Worm (Caenorhabditis elegans) whole organism, young adult: Measurements from ENCODE around the gene cyp-35C1.

Experiments
- B0019.2 ChIP-seq: fragments of 200-800 bp; sonication (Bioruptor generic); conservative IDR thresholded peaks from 2 replicates; pipeline ENCODE4 v1.3.6; 2022; ENCODE audit warnings: missing genetic modification reagents, missing genetic modification characterization, missing compliant biosample characterization
- B0336.3 ChIP-seq: fragments of 200-800 bp; sonication (Bioruptor generic); IDR thresholded peaks from 2 replicates; pipeline ENCODE4 v1.3.6; 2022; ENCODE audit warnings: missing genetic modification characterization, missing compliant biosample characterization
- D2030.7 ChIP-seq: fragments of 200-800 bp; sonication (Bioruptor generic); IDR thresholded peaks from 2 replicates; pipeline ENCODE4 v1.3.6; 2022; ENCODE audit warnings: missing genetic modification reagents, missing genetic modification characterization, missing compliant biosample characterization
- F23B12.7 ChIP-seq: sonication (generic microtip); optimal IDR thresholded peaks from 2 replicates; lab custom pipeline; 2017; ENCODE audit warnings: missing genetic modification characterization, mild to moderate bottlenecking, missing compliant biosample characterization, antibody characterized with exemption, moderate library complexity; ENCODE audit not compliant: insufficient read depth
- F33H1.4 ChIP-seq: fragments of 200-800 bp; sonication (Bioruptor generic); IDR thresholded peaks from 2 replicates; pipeline ENCODE4 v1.3.6; 2022; ENCODE audit warnings: missing genetic modification reagents, missing genetic modification characterization, missing compliant biosample characterization
- F49E8.2 ChIP-seq: sonication (generic microtip); optimal IDR thresholded peaks from 3 replicates; lab custom pipeline; 2017; ENCODE audit warnings: missing genetic modification characterization, mild to moderate bottlenecking, missing compliant biosample characterization, antibody characterized with exemption, moderate library complexity; ENCODE audit not compliant: insufficient read depth
- F57C9.4 ChIP-seq: sonication (generic microtip); optimal IDR thresholded peaks from 2 replicates; lab custom pipeline; 2017; ENCODE audit warnings: mild to moderate bottlenecking, missing genetic modification characterization, missing compliant biosample characterization
- K11D2.4 ChIP-seq: fragments of 200-800 bp; sonication (Bioruptor generic); IDR thresholded peaks from 2 replicates; pipeline ENCODE4 v1.3.6; 2022; ENCODE audit warnings: missing genetic modification reagents, missing genetic modification characterization, missing compliant biosample characterization
- Y53G8AR.9 ChIP-seq: fragments of 200-800 bp; sonication (Bioruptor generic); conservative IDR thresholded peaks from 2 replicates; pipeline ENCODE4 v1.3.6; 2022; ENCODE audit warnings: missing genetic modification reagents, missing genetic modification characterization, missing compliant biosample characterization
- Y79H2A.3 ChIP-seq: fragments of 200-800 bp; sonication (Bioruptor generic); conservative IDR thresholded peaks from 2 replicates; pipeline ENCODE4 v1.3.6; 2022; ENCODE audit warnings: missing genetic modification reagents, missing genetic modification characterization, missing compliant biosample characterization
- aptf-3 ChIP-seq: fragments of 200-800 bp; sonication (Bioruptor generic); IDR thresholded peaks from 2 replicates; pipeline ENCODE4 v1.3.6; 2022; ENCODE audit warnings: missing genetic modification characterization, missing compliant biosample characterization
- cebp-2 ChIP-seq: fragments of 200-800 bp; sonication (Bioruptor generic); IDR thresholded peaks from 2 replicates; pipeline ENCODE4 v1.3.6; 2022; ENCODE audit warnings: missing genetic modification characterization, missing compliant biosample characterization
- ceh-100 ChIP-seq: fragments of 200-800 bp; sonication (Bioruptor generic); IDR thresholded peaks from 2 replicates; pipeline ENCODE4 v1.3.6; 2022; ENCODE audit warnings: missing genetic modification reagents, missing genetic modification characterization, missing compliant biosample characterization
- die-1 ChIP-seq: sonication (generic microtip); optimal IDR thresholded peaks from 2 replicates; lab custom pipeline; 2016; ENCODE audit warnings: missing genotype, mild to moderate bottlenecking, missing genetic modification characterization, missing compliant biosample characterization
- dox-1 ChIP-seq: fragments of 200-800 bp; sonication (Bioruptor generic); IDR thresholded peaks from 2 replicates; pipeline ENCODE4 v1.3.6; 2022; ENCODE audit warnings: missing genetic modification reagents, missing genetic modification characterization, missing compliant biosample characterization
- egl-44 ChIP-seq: fragments of 200-800 bp; sonication (Bioruptor generic); IDR thresholded peaks from 2 replicates; pipeline ENCODE4 v1.3.6; 2022; ENCODE audit warnings: missing genetic modification reagents, missing genetic modification characterization, missing compliant biosample characterization
- ekl-4 ChIP-seq: fragments of 200-800 bp; sonication (Bioruptor generic); IDR thresholded peaks from 2 replicates; pipeline ENCODE4 v1.3.6; 2022; ENCODE audit warnings: missing genetic modification reagents, missing genetic modification characterization, missing compliant biosample characterization
- fkh-3 ChIP-seq: sonication (generic microtip); optimal IDR thresholded peaks from 2 replicates; lab custom pipeline; 2016; ENCODE audit warnings: mild to moderate bottlenecking, missing genetic modification characterization, missing compliant biosample characterization
- hmg-20 ChIP-seq: fragments of 200-800 bp; sonication (Bioruptor generic); IDR thresholded peaks from 2 replicates; pipeline ENCODE4 v1.3.6; 2022; ENCODE audit warnings: missing genetic modification reagents, missing genetic modification characterization, missing compliant biosample characterization
- let-526 ChIP-seq: fragments of 200-800 bp; sonication (Bioruptor generic); IDR thresholded peaks from 2 replicates; pipeline ENCODE4 v1.3.6; 2022; ENCODE audit warnings: missing genetic modification reagents, missing genetic modification characterization, missing compliant biosample characterization
- let-607 ChIP-seq, 2 experiments: fragments of 200-800 bp in 1 of 2; sonication (Bioruptor generic) in 1 of 2; sonication (generic microtip) in 1 of 2; optimal IDR thresholded peaks; 2 replicates each; lab custom pipeline; 2016 to 2018; ENCODE audit warnings: mild to moderate bottlenecking in 2 of 2, missing compliant biosample characterization in 2 of 2, missing genetic modification characterization in 2 of 2, moderate library complexity in 2 of 2, missing genotype in 1 of 2
- lin-40 ChIP-seq: sonication (generic microtip); optimal IDR thresholded peaks from 2 replicates; lab custom pipeline; 2016; ENCODE audit warnings: missing genetic modification characterization, mild to moderate bottlenecking, missing compliant biosample characterization, missing genotype, missing genetic modification reagents
- lin-54 ChIP-seq: fragments of 200-800 bp; sonication (Bioruptor generic); optimal IDR thresholded peaks from 2 replicates; lab custom pipeline; 2018; ENCODE audit warnings: mild to moderate bottlenecking, missing genetic modification characterization, missing compliant biosample characterization
- mcd-1 ChIP-seq: fragments of 200-800 bp; sonication (Bioruptor generic); IDR thresholded peaks from 2 replicates; pipeline ENCODE4 v1.3.6; 2022; ENCODE audit warnings: missing genetic modification reagents, missing genetic modification characterization, missing compliant biosample characterization
- mes-4 ChIP-seq: sonication (generic microtip); optimal IDR thresholded peaks from 2 replicates; lab custom pipeline; 2016; ENCODE audit warnings: missing genotype, missing genetic modification characterization, missing compliant biosample characterization
- nfya-2 ChIP-seq: fragments of 200-800 bp; sonication (Bioruptor generic); IDR thresholded peaks from 2 replicates; pipeline ENCODE4 v1.3.6; 2022; ENCODE audit warnings: missing genetic modification reagents, missing genetic modification characterization, missing compliant biosample characterization
- nhr-90 ChIP-seq: sonication (generic microtip); optimal IDR thresholded peaks from 2 replicates; lab custom pipeline; 2016; ENCODE audit warnings: missing genotype, mild to moderate bottlenecking, missing genetic modification characterization, missing compliant biosample characterization
- snpc-1.1 ChIP-seq: sonication (generic microtip); optimal IDR thresholded peaks from 2 replicates; lab custom pipeline; 2017; ENCODE audit warnings: missing genetic modification characterization, mild to moderate bottlenecking, missing compliant biosample characterization, antibody characterized with exemption, moderate library complexity, missing genotype, missing genetic modification reagents; ENCODE audit not compliant: insufficient read depth
- snpc-4 ChIP-seq, 5 experiments: fragments of 150-350 bp in 1 of 5; sonication (generic microtip) in 4 of 5; optimal IDR thresholded peaks; 2 replicates each; lab custom pipeline; 2014 to 2018; ENCODE audit warnings: missing genetic modification characterization in 5 of 5, missing biosample characterization in 3 of 5, antibody characterized with exemption in 2 of 5, mild to moderate bottlenecking in 2 of 5, missing compliant biosample characterization in 2 of 5, missing genotype in 2 of 5, moderate library complexity in 2 of 5, missing genetic modification reagents in 1 of 5
- zfh-2 ChIP-seq: fragments of 200-800 bp; sonication (Bioruptor generic); conservative IDR thresholded peaks from 2 replicates; pipeline ENCODE4 v1.3.6; 2022; ENCODE audit warnings: missing genetic modification reagents, missing genetic modification characterization, missing compliant biosample characterization
- ztf-25 ChIP-seq: fragments of 200-800 bp; sonication (Bioruptor generic); IDR thresholded peaks from 2 replicates; pipeline ENCODE4 v1.3.6; 2022; ENCODE audit warnings: missing genetic modification reagents, missing genetic modification characterization, missing compliant biosample characterization
- ztf-6 ChIP-seq: fragments of 200-800 bp; sonication (Bioruptor generic); IDR thresholded peaks from 2 replicates; pipeline ENCODE4 v1.3.6; 2022; ENCODE audit warnings: missing genetic modification reagents, missing genetic modification characterization, missing compliant biosample characterization

The cyp-35C1 gene

DNA sequence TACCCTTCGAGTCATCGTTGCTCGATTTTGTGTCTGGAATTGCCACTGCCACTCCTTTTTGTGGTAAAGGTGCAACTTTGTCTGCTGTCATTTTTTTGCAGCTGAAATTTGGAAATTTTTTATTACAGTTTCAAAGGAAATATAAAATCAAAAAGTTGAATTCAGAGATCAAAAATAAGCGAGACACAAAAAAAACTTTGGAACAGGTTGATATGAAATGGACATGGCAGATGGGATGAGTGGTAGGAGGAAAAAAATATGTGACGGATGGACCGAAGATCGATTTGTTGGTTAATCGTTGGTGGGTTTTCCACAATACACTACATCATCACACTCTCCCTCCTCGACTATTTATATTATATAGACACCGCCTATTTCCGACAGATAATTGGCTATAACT is 36.3 kb upstream of the cyp-35C1 start, which contains the start of gene R10D12.1:
R10D12.1 (minus strand) TSS at position 101 of the 400 bp plus-strand sequence.
- TF ChIP-seq B0336.3 (GFP tag; lab: Robert Waterston, UW), result no peak
- TF ChIP-seq F49E8.2 (tag; lab: Kevin White, UChicago), result no peak
- TF ChIP-seq aptf-3 (GFP tag; lab: Robert Waterston, UW), result no peak
- no peak for TF ChIP-seq nhr-90 (tag; lab: Kevin White, UChicago)
- no peak for TF ChIP-seq lin-54 (GFP tag; lab: Kevin White, UChicago)
- no peak for TF ChIP-seq ztf-6 (GFP tag; lab: Robert Waterston, UW)
- no peak for TF ChIP-seq dox-1 (GFP tag; lab: Robert Waterston, UW)
- no peak for TF ChIP-seq cebp-2 (GFP tag; lab: Robert Waterston, UW)
- no peak for TF ChIP-seq D2030.7 (GFP tag; lab: Robert Waterston, UW)
- TF ChIP-seq hmg-20 (GFP tag; lab: Robert Waterston, UW), result no peak
- TF ChIP-seq F23B12.7 (tag; lab: Kevin White, UChicago), result no peak

DNA sequence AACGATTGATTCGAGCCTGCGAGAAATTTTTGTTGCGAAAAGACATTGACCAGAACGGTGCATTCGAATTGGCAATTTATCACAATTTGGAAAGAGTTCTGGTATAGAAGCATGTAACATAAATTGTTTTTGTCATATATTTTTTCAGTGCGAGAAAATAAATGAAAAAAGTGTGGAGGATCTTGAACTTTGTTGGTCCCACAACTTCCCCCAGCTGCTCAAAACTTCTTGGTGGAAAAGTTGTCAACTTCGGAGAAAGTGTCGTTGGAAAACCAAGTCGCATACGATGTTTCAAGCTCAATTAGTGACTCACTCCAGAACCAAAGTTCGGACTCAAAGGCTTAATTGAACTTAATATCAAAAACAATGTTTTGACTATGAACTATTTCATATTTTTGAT is 33.7 kb upstream of the cyp-35C1 start:
- TF ChIP-seq snpc-4 (GFP tag; optimal IDR thresholded peaks at IDR 0.05; lab: Kevin White, UChicago) (no peak), snpc-4 (tag; optimal IDR thresholded peaks at IDR 0.05; lab: Kevin White, UChicago) (no peak), ekl-4 (GFP tag; lab: Robert Waterston, UW) (no peak), ztf-25 (no peak), nhr-90 (tag; lab: Kevin White, UChicago) (no peak), ceh-100 (GFP tag; lab: Robert Waterston, UW) (no peak), lin-40 (tag; lab: Kevin White, UChicago) (no peak), B0019.2 (no peak)

DNA sequence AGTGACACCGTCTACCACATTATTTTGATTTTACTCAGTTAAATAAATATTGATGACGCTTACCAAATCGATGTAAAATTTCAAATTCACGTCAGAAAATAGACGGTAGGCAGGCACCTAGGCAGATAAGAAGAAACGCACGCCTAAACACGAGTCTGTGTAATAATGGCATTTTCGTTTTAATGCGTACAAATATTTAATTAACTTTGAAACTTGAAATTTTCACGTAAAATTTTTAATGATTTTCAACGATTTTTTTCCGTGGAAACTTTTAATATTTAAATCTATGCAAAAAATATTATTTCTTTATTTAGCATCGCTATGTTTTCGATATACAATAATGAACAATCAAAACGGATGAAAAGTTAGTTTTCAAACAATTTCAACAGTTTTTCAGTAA is 32.9 kb upstream of the cyp-35C1 start, which contains the start of gene C06B3.16:
C06B3.16 (plus strand) TSS at position 301 of the 400 bp plus-strand sequence.
- no peak for TF ChIP-seq F57C9.4 (tag; lab: Kevin White, UChicago)
- no peak for TF ChIP-seq zfh-2
- no peak for TF ChIP-seq ztf-6 (GFP tag; lab: Robert Waterston, UW)
- TF ChIP-seq mes-4, result no peak
- no peak for TF ChIP-seq Y79H2A.3 (GFP tag; lab: Robert Waterston, UW)

ce11 chrV:13929503-13929902 is 31.2 kb upstream of the cyp-35C1 start, which contains the start of gene srxa-13:
TSS of gene srxa-13 (plus strand) at chrV:13929803.
- TF ChIP-seq snpc-1.1 (tag; lab: Kevin White, UChicago) (no peak), die-1 (no peak), let-607 (tag; optimal IDR thresholded peaks at IDR 0.05; lab: Kevin White, UChicago) (no peak), egl-44 (GFP tag; lab: Robert Waterston, UW) (no peak), fkh-3 (tag; lab: Kevin White, UChicago) (no peak), nfya-2 (no peak), Y53G8AR.9 (GFP tag; lab: Robert Waterston, UW) (no peak), let-526 (GFP tag; lab: Robert Waterston, UW) (no peak), mcd-1 (GFP tag; lab: Robert Waterston, UW) (no peak), lin-54 (GFP tag; lab: Kevin White, UChicago) (no peak), K11D2.4 (no peak), F33H1.4 (GFP tag; lab: Robert Waterston, UW) (no peak)
- TF ChIP-seq, all 124 proteins: peak for 0
